Fruit fly (Drosophila melanogaster): ENCODE measurements around the gene sky.

- TF ChIP-seq CG8478 (optimal IDR thresholded peaks at IDR 0.05) (no peak), CTCF (optimal IDR thresholded peaks at IDR 0.05) (no peak)
Measured at dm6 chr2L:20950421-20951108, 31.8 kb upstream of the sky start.

Measured in S2 (cell line).